Worm (Caenorhabditis elegans) whole organism, L3 larva: ENCODE results near the gene E02H9.3.

ENCODE experiments used
- R02D3.7 ChIP-seq: fragments of 150-350 bp; optimal IDR thresholded peaks from 2 replicates; lab custom pipeline; 2014; ENCODE audit warnings: missing biosample characterization, missing genetic modification characterization
- aly-2 ChIP-seq: fragments of 150-350 bp; optimal IDR thresholded peaks from 2 replicates; lab custom pipeline; 2014; ENCODE audit warnings: missing biosample characterization, missing genetic modification characterization
- ceh-28 ChIP-seq: fragments of 150-350 bp; optimal IDR thresholded peaks from 2 replicates; lab custom pipeline; 2014; ENCODE audit warnings: missing biosample characterization, missing genetic modification reagents, missing genetic modification characterization
- ceh-82 ChIP-seq: fragments of 150-350 bp; optimal IDR thresholded peaks from 2 replicates; lab custom pipeline; 2014; ENCODE audit warnings: missing biosample characterization, missing genetic modification characterization
- daf-12 ChIP-seq: fragments of 150-350 bp; optimal IDR thresholded peaks from 2 replicates; lab custom pipeline; 2014; ENCODE audit warnings: missing biosample characterization, missing genetic modification reagents, missing genetic modification characterization
- elt-1 ChIP-seq: fragments of 150-350 bp; optimal IDR thresholded peaks from 2 replicates; lab custom pipeline; 2014; ENCODE audit warnings: missing biosample characterization, missing genetic modification characterization
- elt-2 ChIP-seq: sonication (generic microtip); optimal IDR thresholded peaks from 2 replicates; lab custom pipeline; 2016; ENCODE audit warnings: missing genetic modification reagents, mild to moderate bottlenecking, missing genetic modification characterization, missing compliant biosample characterization
- eor-1 ChIP-seq, 2 experiments: fragments of 150-350 bp; optimal IDR thresholded peaks; 2 replicates each; lab custom pipeline; 2014 to 2018; ENCODE audit warnings: missing biosample characterization in 2 of 2, missing genetic modification characterization in 2 of 2
- fkh-10 ChIP-seq: sonication (generic microtip); optimal IDR thresholded peaks from 2 replicates; lab custom pipeline; 2017; ENCODE audit warnings: missing biosample characterization, missing genetic modification reagents, missing genetic modification characterization
- fkh-2 ChIP-seq: fragments of 150-350 bp; optimal IDR thresholded peaks from 2 replicates; lab custom pipeline; 2014; ENCODE audit warnings: missing biosample characterization, missing genetic modification reagents, missing genetic modification characterization
- hmg-11 ChIP-seq: sonication (generic microtip); optimal IDR thresholded peaks from 2 replicates; lab custom pipeline; 2016; ENCODE audit warnings: missing genetic modification characterization, missing compliant biosample characterization
- jun-1 ChIP-seq: fragments of 150-350 bp; optimal IDR thresholded peaks from 2 replicates; lab custom pipeline; 2014; ENCODE audit warnings: missing biosample characterization, missing genetic modification reagents, missing genetic modification characterization
- lin-15B ChIP-seq: fragments of 150-350 bp; optimal IDR thresholded peaks from 2 replicates; lab custom pipeline; 2014; ENCODE audit warnings: missing biosample characterization, missing genetic modification characterization
- lin-39 ChIP-seq: fragments of 150-350 bp; optimal IDR thresholded peaks from 2 replicates; lab custom pipeline; 2018; ENCODE audit warnings: missing biosample characterization, missing genetic modification reagents, missing genetic modification characterization
- lsy-12 ChIP-seq: sonication (generic microtip); optimal IDR thresholded peaks from 2 replicates; lab custom pipeline; 2016; ENCODE audit warnings: mild to moderate bottlenecking, missing genetic modification characterization, missing compliant biosample characterization
- mdl-1 ChIP-seq: fragments of 150-350 bp; optimal IDR thresholded peaks from 2 replicates; lab custom pipeline; 2014; ENCODE audit warnings: missing biosample characterization, missing genetic modification characterization
- mml-1 ChIP-seq: fragments of 150-350 bp; sonication (generic microtip); optimal IDR thresholded peaks from 3 replicates; lab custom pipeline; 2014; ENCODE audit warnings: missing biosample characterization, missing genetic modification characterization
- nfya-1 ChIP-seq: sonication (generic microtip); optimal IDR thresholded peaks from 2 replicates; lab custom pipeline; 2017; ENCODE audit warnings: missing genetic modification characterization, mild to moderate bottlenecking, missing compliant biosample characterization, antibody characterized with exemption, moderate library complexity; ENCODE audit not compliant: insufficient read depth
- nhr-11 ChIP-seq: fragments of 150-350 bp; optimal IDR thresholded peaks from 2 replicates; lab custom pipeline; 2014; ENCODE audit warnings: missing biosample characterization, missing genetic modification characterization
- nhr-12 ChIP-seq: fragments of 150-350 bp; optimal IDR thresholded peaks from 2 replicates; lab custom pipeline; 2014; ENCODE audit warnings: missing biosample characterization, missing genetic modification characterization
- nhr-23 ChIP-seq: fragments of 150-350 bp; optimal IDR thresholded peaks from 2 replicates; lab custom pipeline; 2014; ENCODE audit warnings: missing biosample characterization, missing genetic modification reagents, missing genetic modification characterization
- nhr-237 ChIP-seq: fragments of 150-350 bp; optimal IDR thresholded peaks from 2 replicates; lab custom pipeline; 2014; ENCODE audit warnings: missing biosample characterization, missing genetic modification characterization
- nhr-25 ChIP-seq: sonication (generic microtip); optimal IDR thresholded peaks from 2 replicates; lab custom pipeline; 2017; ENCODE audit warnings: missing biosample characterization, missing genetic modification characterization
- nhr-28 ChIP-seq: fragments of 150-350 bp; optimal IDR thresholded peaks from 2 replicates; lab custom pipeline; 2014; ENCODE audit warnings: missing biosample characterization, missing genetic modification characterization
- nhr-43 ChIP-seq: sonication (generic microtip); optimal IDR thresholded peaks from 2 replicates; lab custom pipeline; 2016; ENCODE audit warnings: mild to moderate bottlenecking, missing genetic modification characterization, missing compliant biosample characterization; ENCODE audit not compliant: poor library complexity, severe bottlenecking
- nhr-76 ChIP-seq: fragments of 150-350 bp; sonication (generic microtip); optimal IDR thresholded peaks from 5 replicates; lab custom pipeline; 2014; ENCODE audit warnings: missing biosample characterization, missing genetic modification characterization
- nhr-77 ChIP-seq: fragments of 150-350 bp; optimal IDR thresholded peaks from 2 replicates; lab custom pipeline; 2014; ENCODE audit warnings: missing biosample characterization, missing genetic modification characterization
- pha-4 ChIP-seq: fragments of 150-350 bp; optimal IDR thresholded peaks from 2 replicates; lab custom pipeline; 2014; ENCODE audit warnings: missing biosample characterization, missing genetic modification reagents, missing genetic modification characterization
- pqm-1 ChIP-seq: fragments of 150-350 bp; optimal IDR thresholded peaks from 2 replicates; lab custom pipeline; 2017; ENCODE audit warnings: missing biosample characterization, missing genetic modification characterization, inconsistent platforms
- sea-2 ChIP-seq: fragments of 150-350 bp; sonication (generic microtip); optimal IDR thresholded peaks from 4 replicates; lab custom pipeline; 2014; ENCODE audit warnings: missing biosample characterization, missing genetic modification reagents, missing genetic modification characterization
- skn-1 ChIP-seq: fragments of 150-350 bp; optimal IDR thresholded peaks from 2 replicates; lab custom pipeline; 2014; ENCODE audit warnings: missing biosample characterization, missing genetic modification characterization
- snpc-4 ChIP-seq: fragments of 150-350 bp; optimal IDR thresholded peaks from 2 replicates; lab custom pipeline; 2014; ENCODE audit warnings: missing biosample characterization, missing genetic modification characterization
- tbx-2 ChIP-seq: sonication (generic microtip); optimal IDR thresholded peaks from 2 replicates; lab custom pipeline; 2016; ENCODE audit warnings: mild to moderate bottlenecking, missing genetic modification characterization, missing compliant biosample characterization
- unc-39 ChIP-seq: sonication (generic microtip); optimal IDR thresholded peaks from 4 replicates; lab custom pipeline; 2017; ENCODE audit warnings: missing biosample characterization, missing genetic modification characterization
- zag-1 ChIP-seq: fragments of 150-350 bp; optimal IDR thresholded peaks from 2 replicates; lab custom pipeline; 2014; ENCODE audit warnings: missing biosample characterization, missing genetic modification characterization
- ztf-11 ChIP-seq: fragments of 150-350 bp; optimal IDR thresholded peaks from 2 replicates; lab custom pipeline; 2014; ENCODE audit warnings: missing biosample characterization, missing genetic modification characterization
- ztf-4 ChIP-seq: fragments of 150-350 bp; optimal IDR thresholded peaks from 2 replicates; lab custom pipeline; 2014; ENCODE audit warnings: missing biosample characterization, missing genetic modification characterization

Gene E02H9.3

ce11 chrIII:2477303-2477702 lies 18.5 kb downstream of the E02H9.3 start:
- TF ChIP-seq lsy-12 (tag; lab: Kevin White, UChicago), result no peak
- no peak for TF ChIP-seq nhr-76
- no peak for TF ChIP-seq fkh-10 (GFP tag; lab: Kevin White, UChicago)
- TF ChIP-seq sea-2, result no peak
- TF ChIP-seq mml-1 (tag; lab: Kevin White, UChicago), result no peak
- TF ChIP-seq eor-1 (tag; optimal IDR thresholded peaks at IDR 0.05; lab: Kevin White, UChicago), result no peak
- no peak for TF ChIP-seq nhr-12 (tag; lab: Kevin White, UChicago)
- TF ChIP-seq nfya-1 (tag; lab: Kevin White, UChicago), result no peak
- TF ChIP-seq elt-2 (tag; lab: Kevin White, UChicago), result no peak
- no peak for TF ChIP-seq snpc-4
- TF ChIP-seq zag-1, result no peak
- no peak for TF ChIP-seq lin-15B
- TF ChIP-seq elt-1, result no peak
- no peak for TF ChIP-seq daf-12 (tag; lab: Kevin White, UChicago)
- TF ChIP-seq nhr-11 (tag; lab: Kevin White, UChicago), result no peak
- TF ChIP-seq nhr-28, result no peak
- TF ChIP-seq nhr-77 (tag; lab: Kevin White, UChicago), result no peak
- TF ChIP-seq, all 47 proteins: peak for 0

ce11 chrIII:2478605-2479004 lies 19.8 kb downstream of the E02H9.3 start:
- TF ChIP-seq nhr-43 (tag; lab: Kevin White, UChicago) (no peak), ztf-4 (tag; lab: Kevin White, UChicago) (no peak), ceh-28 (tag; lab: Kevin White, UChicago) (peak; percentile 97), nhr-76 (no peak)

ce11 chrIII:2482171-2482570 lies 23.3 kb downstream of the E02H9.3 start:
- TF ChIP-seq fkh-10 (GFP tag; lab: Kevin White, UChicago) (no peak), mdl-1 (no peak), tbx-2 (tag; lab: Kevin White, UChicago) (no peak), aly-2 (tag; lab: Kevin White, UChicago) (no peak), nfya-1 (tag; lab: Kevin White, UChicago) (no peak), lin-39 (tag; lab: Kevin White, UChicago) (no peak), ztf-11 (no peak), lin-15B (no peak), nhr-237 (tag; lab: Kevin White, UChicago) (no peak), jun-1 (no peak)

- peak; percentile 78 for TF ChIP-seq ceh-28 (tag; lab: Kevin White, UChicago)
- TF ChIP-seq nhr-28, result no peak
Measured at ce11 chrIII:2482754-2483153, 23.9 kb downstream of the E02H9.3 start.

ce11 chrIII:2487046-2487760 lies 28.4 kb downstream of the E02H9.3 start, which contains the start of gene Y54F10AL.1:
Y54F10AL.1 (plus strand) TSS chrIII:2487710.
- TF ChIP-seq nhr-12 (tag; lab: Kevin White, UChicago) (no peak), nhr-43 (tag; lab: Kevin White, UChicago) (no peak), R02D3.7 (no peak), pha-4 (tag; lab: Kevin White, UChicago) (no peak), jun-1 (no peak), lsy-12 (tag; lab: Kevin White, UChicago) (no peak), skn-1 (tag; lab: Kevin White, UChicago) (no peak), elt-2 (tag; lab: Kevin White, UChicago) (no peak), nfya-1 (tag; lab: Kevin White, UChicago) (peak; percentile 2), nhr-25 (no peak), unc-39 (tag; lab: Kevin White, UChicago) (no peak), nhr-77 (tag; lab: Kevin White, UChicago) (no peak), ceh-82 (tag; lab: Kevin White, UChicago) (no peak), nhr-23 (tag; lab: Kevin White, UChicago) (peak; percentile 2), nhr-76 (no peak), nhr-237 (tag; lab: Kevin White, UChicago) (no peak), ceh-28 (tag; lab: Kevin White, UChicago) (no peak), fkh-2 (tag; lab: Kevin White, UChicago) (no peak), lin-15B (peak; percentile 39), hmg-11 (tag; lab: Kevin White, UChicago) (no peak), pqm-1 (tag; lab: Kevin White, UChicago) (no peak), zag-1 (no peak)
